Fruit fly (Drosophila melanogaster): ENCODE results near the gene TfIIB.

The TfIIB gene

DNA sequence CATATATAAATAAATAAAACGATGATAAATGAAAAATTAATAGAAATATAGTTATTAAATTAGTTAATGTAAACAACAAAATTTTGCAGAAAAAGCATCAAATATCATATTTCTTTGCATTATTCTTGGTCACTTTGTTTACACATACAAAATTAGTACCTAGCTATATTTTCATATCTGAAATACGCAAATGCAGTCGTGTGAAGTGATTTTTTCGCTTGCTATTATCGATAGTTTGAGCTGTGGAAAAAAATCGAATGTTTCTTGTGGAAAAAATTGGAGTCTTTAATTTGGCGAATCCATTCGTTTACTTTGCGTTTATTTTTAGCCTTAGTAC lies 34.7 kb upstream of the TfIIB start, which contains the start of gene Cnot4:
Cnot4 (plus strand) TSS at position 229 of the 337 bp plus-strand sequence.
- TF ChIP-seq woc (GFP tag; optimal IDR thresholded peaks at IDR 0.05) (peak; percentile 13), Myc (optimal IDR thresholded peaks at IDR 0.05) (peak; percentile 53), usp (GFP tag; optimal IDR thresholded peaks at IDR 0.05) (no peak)

DNA sequence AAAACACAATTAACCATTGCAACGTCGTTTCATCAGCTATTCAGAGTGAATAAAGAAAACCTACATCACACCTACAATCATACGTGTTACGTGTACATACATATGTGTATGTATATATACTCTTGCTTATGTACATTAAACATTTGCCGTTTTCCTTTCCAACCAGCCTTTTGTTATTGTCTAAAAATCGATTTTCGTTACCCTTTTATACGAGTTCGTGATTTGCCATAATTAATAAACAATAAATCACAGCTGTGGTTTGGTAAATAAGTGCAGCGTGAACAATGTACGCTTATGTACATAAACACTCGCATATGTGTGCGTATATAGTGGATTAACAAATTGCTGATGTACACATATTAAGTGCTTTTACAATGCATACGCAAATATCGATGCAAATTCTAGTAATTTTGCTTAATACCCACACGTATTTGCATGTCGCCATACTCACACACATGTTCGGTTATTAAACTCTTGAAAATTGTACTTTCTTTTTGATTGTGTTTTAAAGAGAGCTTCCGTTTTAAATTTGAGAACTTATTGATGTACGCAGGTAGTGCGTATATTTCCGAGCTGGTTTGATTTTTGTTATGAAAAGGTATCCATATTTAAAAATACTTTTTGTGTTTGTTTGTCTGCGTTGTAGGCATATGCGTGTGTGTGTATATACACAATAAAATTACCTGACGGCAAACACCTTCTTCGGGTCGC lies 34.1 kb upstream of the TfIIB start:
- TF ChIP-seq tai (GFP tag; optimal IDR thresholded peaks at IDR 0.05) (peak; percentile 4), CG9705 (GFP tag; optimal IDR thresholded peaks at IDR 0.05) (no peak), Jra (GFP tag; optimal IDR thresholded peaks at IDR 0.05) (peak; percentile 36)

DNA sequence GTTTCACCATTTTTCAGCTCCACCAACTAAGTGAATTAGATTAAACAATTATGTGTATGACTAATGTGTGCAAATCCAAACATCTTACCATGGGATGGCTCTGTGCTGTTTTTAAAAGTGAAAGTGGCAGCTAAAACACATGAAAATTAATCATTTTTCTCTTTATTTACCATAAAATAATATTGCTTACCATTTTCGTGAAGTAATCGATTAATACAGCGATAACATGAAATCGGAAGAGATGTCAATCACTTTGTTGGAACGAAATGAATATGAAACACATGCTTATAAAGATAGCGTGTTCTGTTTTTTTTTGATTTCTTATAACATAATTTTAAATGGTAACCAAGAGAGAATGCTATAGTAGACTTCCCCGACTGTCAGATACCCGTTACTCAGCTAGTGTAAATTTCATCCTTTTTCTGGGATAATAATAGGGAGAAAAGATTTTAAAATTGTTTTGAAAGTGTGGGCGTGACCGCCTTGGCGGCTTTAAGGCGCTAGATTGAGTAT lies 27.3 kb upstream of the TfIIB start:
- TF ChIP-seq CG9705 (GFP tag; optimal IDR thresholded peaks at IDR 0.05), result no peak
- peak; percentile 7 for TF ChIP-seq Myc (optimal IDR thresholded peaks at IDR 0.05)
- TF ChIP-seq woc (GFP tag; optimal IDR thresholded peaks at IDR 0.05), result peak; percentile 40

DNA sequence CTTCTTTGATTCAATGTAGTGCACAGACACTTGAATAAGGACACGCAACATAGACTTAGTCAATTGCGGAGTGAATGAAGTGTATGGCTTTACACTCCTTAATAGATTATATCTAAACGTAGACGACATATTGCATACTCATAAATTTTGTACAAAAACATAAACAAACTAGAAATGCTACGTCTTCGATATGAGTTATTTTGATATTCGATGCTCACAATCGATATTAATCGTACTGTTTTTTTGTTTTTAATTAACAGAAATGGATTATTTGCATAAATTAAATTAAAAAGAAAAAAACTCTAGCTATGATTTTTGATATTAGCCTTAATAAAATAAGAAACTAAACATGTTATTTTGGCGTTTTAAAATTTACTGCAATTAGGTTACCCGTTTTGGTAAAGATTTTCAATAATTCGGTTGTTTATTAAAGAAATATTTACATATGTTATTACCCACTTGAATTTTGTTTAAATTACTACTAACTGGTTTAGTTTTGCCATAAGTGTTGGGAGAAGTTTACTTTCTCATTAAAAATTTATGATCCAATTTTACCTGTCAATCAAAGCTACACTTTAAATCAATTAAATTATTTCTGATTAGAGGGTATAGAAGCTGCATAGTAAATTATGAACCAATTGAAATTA lies 26.0 kb upstream of the TfIIB start, which contains the start of the genes CG17768, LSm-4 and Ir31a:
CG17768 (minus strand) TSS at position 196 of the 647 bp plus-strand sequence.
LSm-4 (minus strand) TSS at position 196 of the 647 bp plus-strand sequence.
Ir31a (plus strand) TSS at position 558 of the 647 bp plus-strand sequence.
- TF ChIP-seq Abd-B (GFP tag; optimal IDR thresholded peaks at IDR 0.05) (no peak), woc (GFP tag; optimal IDR thresholded peaks at IDR 0.05) (peak; percentile 7), rgr (GFP tag; optimal IDR thresholded peaks at IDR 0.05) (no peak), sv (GFP tag; optimal IDR thresholded peaks at IDR 0.05) (no peak)

DNA sequence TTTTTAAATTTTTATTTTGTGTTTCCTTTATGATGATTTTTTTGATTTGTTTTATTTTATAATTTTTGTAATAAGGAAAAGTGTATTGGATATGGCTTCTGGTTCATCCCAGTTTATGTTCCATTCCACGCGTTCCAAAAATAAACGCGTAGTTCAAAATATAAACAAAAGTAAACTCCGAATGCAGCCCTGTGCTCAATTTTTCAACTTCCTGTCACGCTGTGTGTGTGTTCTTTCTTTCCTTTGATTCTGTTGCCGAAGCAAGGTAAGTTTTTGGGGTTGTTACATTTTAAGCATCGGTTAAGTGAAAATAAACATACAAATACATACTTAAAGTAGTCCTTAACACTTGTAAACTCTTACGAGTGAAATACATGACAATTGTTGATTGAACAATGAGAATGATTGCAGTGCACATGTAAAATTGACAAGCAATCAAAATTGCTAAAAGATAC lies 23.0 kb upstream of the TfIIB start, which contains the start of the genes Ip259 and RpS27A:
Ip259 (plus strand) TSS at position 231 of the 455 bp plus-strand sequence.
RpS27A (plus strand) TSS at position 231 of the 455 bp plus-strand sequence.
- TF ChIP-seq Vsx2 (GFP tag; optimal IDR thresholded peaks at IDR 0.05; ENCODE audit: partially characterized antibody) (no peak), rgr (GFP tag; optimal IDR thresholded peaks at IDR 0.05) (peak; percentile 83), pan (optimal IDR thresholded peaks at IDR 0.05) (no peak), Mio (GFP tag; optimal IDR thresholded peaks at IDR 0.05) (peak; percentile 24), N (GFP tag; optimal IDR thresholded peaks at IDR 0.05) (peak; percentile 53), HLH106 (tag; optimal IDR thresholded peaks at IDR 0.05) (peak; percentile 68), woc (GFP tag; optimal IDR thresholded peaks at IDR 0.05) (peak; percentile 84), Myc (optimal IDR thresholded peaks at IDR 0.05) (peak; percentile 70), Dif (GFP tag; optimal IDR thresholded peaks at IDR 0.05; ENCODE audit: partially characterized antibody) (peak; percentile 39), CrebA (GFP tag; optimal IDR thresholded peaks at IDR 0.05; ENCODE audit: borderline replicate concordance) (no peak), fru (GFP tag; optimal IDR thresholded peaks at IDR 0.05) (no peak), foxo (GFP tag; optimal IDR thresholded peaks at IDR 0.05) (peak in 1 of 2 experiments; percentile 2), brk (GFP tag; optimal IDR thresholded peaks at IDR 0.05) (peak; percentile 22), sv (GFP tag; optimal IDR thresholded peaks at IDR 0.05) (no peak), CG32264 (GFP tag; optimal IDR thresholded peaks at IDR 0.05) (peak; percentile 55), CG9705 (GFP tag; optimal IDR thresholded peaks at IDR 0.05) (peak; percentile 81), ey (GFP tag; optimal IDR thresholded peaks at IDR 0.05) (peak; percentile 37), Abd-B (GFP tag; optimal IDR thresholded peaks at IDR 0.05) (no peak), sage (GFP tag; optimal IDR thresholded peaks at IDR 0.05) (peak; percentile 39), Sp1 (GFP tag; optimal IDR thresholded peaks at IDR 0.05) (peak; percentile 79), dmrt93B (GFP tag; optimal IDR thresholded peaks at IDR 0.05) (no peak), OdsH (GFP tag; optimal IDR thresholded peaks at IDR 0.05) (peak; percentile 62), usp (GFP tag; optimal IDR thresholded peaks at IDR 0.05) (no peak), br (GFP tag; optimal IDR thresholded peaks at IDR 0.05) (no peak), Dfd (GFP tag; optimal IDR thresholded peaks at IDR 0.05) (no peak), Hr78 (GFP tag; optimal IDR thresholded peaks at IDR 0.05) (no peak), Rel (GFP tag; optimal IDR thresholded peaks at IDR 0.05) (no peak), Rel (tag; optimal IDR thresholded peaks at IDR 0.05) (no peak), jim (GFP tag; optimal IDR thresholded peaks at IDR 0.05) (no peak), Jra (GFP tag; optimal IDR thresholded peaks at IDR 0.05) (peak; percentile 38), dsf (GFP tag; optimal IDR thresholded peaks at IDR 0.05; ENCODE audit: borderline replicate concordance) (peak; percentile 26), Hr83 (GFP tag; optimal IDR thresholded peaks at IDR 0.05; ENCODE audit: poor library complexity, severe bottlenecking) (peak; percentile 86), lola (GFP tag; optimal IDR thresholded peaks at IDR 0.05) (no peak), psq (GFP tag; optimal IDR thresholded peaks at IDR 0.05) (peak; percentile 38), h (GFP tag; optimal IDR thresholded peaks at IDR 0.05) (no peak), GATAd (GFP tag; optimal IDR thresholded peaks at IDR 0.05) (no peak), Hnf4 (GFP tag; optimal IDR thresholded peaks at IDR 0.05) (peak; percentile 64), tai (GFP tag; optimal IDR thresholded peaks at IDR 0.05) (peak; percentile 66)

All from whole organism, wandering third instar larva.